Worm (Caenorhabditis elegans) whole organism, L1 larva: ENCODE measurements around the gene str-3.
A peak's percentile ranks its signal among the peaks of the same experiment; 100 is the strongest.

Experiments
- C16A3.4 ChIP-seq: fragments of 150-350 bp; optimal IDR thresholded peaks from 2 replicates; lab custom pipeline; 2014; ENCODE audit warnings: missing biosample characterization, missing genetic modification characterization
- F16B12.6 ChIP-seq: fragments of 150-350 bp; optimal IDR thresholded peaks from 2 replicates; lab custom pipeline; 2014; ENCODE audit warnings: missing biosample characterization, missing genetic modification characterization
- Y116A8C.19 ChIP-seq: sonication (generic microtip); optimal IDR thresholded peaks from 2 replicates; lab custom pipeline; 2016; ENCODE audit warnings: missing compliant biosample characterization, missing genetic modification characterization, borderline replicate concordance
- alr-1 ChIP-seq: fragments of 200-800 bp; sonication (Bioruptor generic); optimal IDR thresholded peaks from 2 replicates; lab custom pipeline; 2018; ENCODE audit warnings: borderline replicate concordance, mild to moderate bottlenecking, missing genetic modification characterization, missing compliant biosample characterization
- aly-2 ChIP-seq: fragments of 150-350 bp; optimal IDR thresholded peaks from 2 replicates; lab custom pipeline; 2014; ENCODE audit warnings: missing biosample characterization, missing genetic modification characterization
- blmp-1 ChIP-seq: fragments of 150-350 bp; optimal IDR thresholded peaks from 2 replicates; lab custom pipeline; 2014; ENCODE audit warnings: missing biosample characterization, missing genetic modification characterization
- ceh-8 ChIP-seq: fragments of 200-800 bp; sonication (Bioruptor generic); optimal IDR thresholded peaks from 2 replicates; lab custom pipeline; 2018; ENCODE audit warnings: mild to moderate bottlenecking, missing genetic modification characterization, moderate library complexity, missing compliant biosample characterization
- ceh-82 ChIP-seq, 3 experiments: fragments of 150-350 bp in 1 of 3; sonication (generic microtip) in 2 of 3; optimal IDR thresholded peaks; 2 replicates each; lab custom pipeline; 2014 to 2017; ENCODE audit warnings: missing biosample characterization in 3 of 3, missing genetic modification characterization in 3 of 3
- ceh-90 ChIP-seq: sonication (generic microtip); optimal IDR thresholded peaks from 2 replicates; lab custom pipeline; 2016; ENCODE audit warnings: missing genetic modification characterization, missing compliant biosample characterization
- ces-1 ChIP-seq: fragments of 150-350 bp; optimal IDR thresholded peaks from 2 replicates; lab custom pipeline; 2014; ENCODE audit warnings: missing biosample characterization, missing genetic modification reagents, missing genetic modification characterization
- dpl-1 ChIP-seq, 3 experiments: fragments of 150-350 bp in 2 of 3; sonication (generic microtip) in 1 of 3; optimal IDR thresholded peaks; 2 replicates each; lab custom pipeline; 2014 to 2017; ENCODE audit warnings: missing biosample characterization in 3 of 3, missing genetic modification characterization in 3 of 3, missing genetic modification reagents in 3 of 3
- egl-13 ChIP-seq: sonication (generic microtip); optimal IDR thresholded peaks from 2 replicates; lab custom pipeline; 2016; ENCODE audit warnings: missing genotype, missing genetic modification reagents, missing genetic modification characterization, missing compliant biosample characterization
- ets-5 ChIP-seq: fragments of 200-800 bp; sonication (Bioruptor generic); IDR thresholded peaks from 2 replicates; pipeline ENCODE4 v1.3.6; 2022; ENCODE audit warnings: missing genetic modification characterization, missing compliant biosample characterization
- fkh-10 ChIP-seq: sonication (generic microtip); optimal IDR thresholded peaks from 2 replicates; lab custom pipeline; 2017; ENCODE audit warnings: missing biosample characterization, missing genetic modification reagents, missing genetic modification characterization
- fkh-4 ChIP-seq: sonication (generic microtip); optimal IDR thresholded peaks from 2 replicates; lab custom pipeline; 2016; ENCODE audit warnings: missing compliant biosample characterization, missing genetic modification characterization, borderline replicate concordance
- fkh-8 ChIP-seq: sonication (generic microtip); optimal IDR thresholded peaks from 2 replicates; lab custom pipeline; 2016; ENCODE audit warnings: mild to moderate bottlenecking, missing genetic modification characterization, missing compliant biosample characterization
- fos-1 ChIP-seq: fragments of 150-350 bp; optimal IDR thresholded peaks from 2 replicates; lab custom pipeline; 2014; ENCODE audit warnings: missing biosample characterization, missing genetic modification characterization
- hlh-4 ChIP-seq: sonication (generic microtip); optimal IDR thresholded peaks from 2 replicates; lab custom pipeline; 2016; ENCODE audit warnings: mild to moderate bottlenecking, missing genetic modification characterization, missing compliant biosample characterization
- irx-1 ChIP-seq: sonication (generic microtip); optimal IDR thresholded peaks from 2 replicates; lab custom pipeline; 2016; ENCODE audit warnings: missing genetic modification characterization, missing compliant biosample characterization
- isw-1 ChIP-seq: fragments of 200-800 bp; sonication (Bioruptor generic); IDR thresholded peaks from 2 replicates; pipeline ENCODE4 v1.3.6; 2022; ENCODE audit warnings: missing genetic modification characterization, missing compliant biosample characterization
- jun-1 ChIP-seq: fragments of 150-350 bp; optimal IDR thresholded peaks from 2 replicates; lab custom pipeline; 2014; ENCODE audit warnings: missing biosample characterization, missing genetic modification reagents, missing genetic modification characterization
- lin-14 ChIP-seq: fragments of 200-800 bp; sonication (Bioruptor generic); optimal IDR thresholded peaks from 2 replicates; lab custom pipeline; 2018; ENCODE audit warnings: mild to moderate bottlenecking, missing genetic modification characterization, moderate library complexity, missing compliant biosample characterization
- lin-35 ChIP-seq, 2 experiments: fragments of 150-350 bp; optimal IDR thresholded peaks; 2 replicates each; lab custom pipeline; 2014; ENCODE audit warnings: missing biosample characterization in 2 of 2, missing genetic modification characterization in 2 of 2, missing genetic modification reagents in 2 of 2
- lsy-2 ChIP-seq, 2 experiments: fragments of 150-350 bp; optimal IDR thresholded peaks; 2 replicates each; lab custom pipeline; 2014; ENCODE audit warnings: missing biosample characterization in 2 of 2, missing genetic modification characterization in 2 of 2
- mab-9 ChIP-seq: fragments of 200-800 bp; sonication (Bioruptor generic); IDR thresholded peaks from 2 replicates; pipeline ENCODE4 v1.3.6; 2022; ENCODE audit warnings: missing genetic modification reagents, missing genetic modification characterization, missing compliant biosample characterization
- mef-2 ChIP-seq: fragments of 150-350 bp; optimal IDR thresholded peaks from 2 replicates; lab custom pipeline; 2014; ENCODE audit warnings: missing biosample characterization, missing genetic modification characterization
- mep-1 ChIP-seq: fragments of 150-350 bp; optimal IDR thresholded peaks from 2 replicates; lab custom pipeline; 2014; ENCODE audit warnings: missing biosample characterization, missing genetic modification characterization
- nhr-11 ChIP-seq: fragments of 150-350 bp; optimal IDR thresholded peaks from 2 replicates; lab custom pipeline; 2014; ENCODE audit warnings: missing biosample characterization, missing genetic modification characterization
- nhr-12 ChIP-seq: sonication (generic microtip); optimal IDR thresholded peaks from 2 replicates; lab custom pipeline; 2017; ENCODE audit warnings: missing biosample characterization, missing genetic modification characterization
- nhr-19 ChIP-seq: fragments of 200-800 bp; sonication (Bioruptor generic); conservative IDR thresholded peaks from 2 replicates; pipeline ENCODE4 v1.3.6; 2022; ENCODE audit warnings: missing genetic modification characterization, missing compliant biosample characterization
- nhr-47 ChIP-seq: sonication (generic microtip); optimal IDR thresholded peaks from 2 replicates; lab custom pipeline; 2016; ENCODE audit warnings: mild to moderate bottlenecking, missing genetic modification characterization, moderate library complexity, missing compliant biosample characterization
- nhr-71 ChIP-seq: sonication (generic microtip); optimal IDR thresholded peaks from 2 replicates; lab custom pipeline; 2016; ENCODE audit warnings: mild to moderate bottlenecking, missing genetic modification characterization, moderate library complexity, missing compliant biosample characterization
- nhr-76 ChIP-seq: sonication (generic microtip); optimal IDR thresholded peaks from 2 replicates; lab custom pipeline; 2017; ENCODE audit warnings: missing biosample characterization, missing genetic modification characterization
- nhr-77 ChIP-seq: fragments of 150-350 bp; optimal IDR thresholded peaks from 2 replicates; lab custom pipeline; 2014; ENCODE audit warnings: missing biosample characterization, missing genetic modification characterization
- nhr-84 ChIP-seq: sonication (generic microtip); optimal IDR thresholded peaks from 2 replicates; lab custom pipeline; 2017; ENCODE audit warnings: missing biosample characterization, missing genetic modification characterization
- pax-3 ChIP-seq: fragments of 200-800 bp; sonication (Bioruptor generic); optimal IDR thresholded peaks from 2 replicates; lab custom pipeline; 2018; ENCODE audit warnings: mild to moderate bottlenecking, missing genetic modification characterization, moderate library complexity, missing compliant biosample characterization
- pqm-1 ChIP-seq: sonication (generic microtip); optimal IDR thresholded peaks from 3 replicates; lab custom pipeline; 2017; ENCODE audit warnings: missing biosample characterization, missing genetic modification characterization
- rnt-1 ChIP-seq: sonication (generic microtip); optimal IDR thresholded peaks from 2 replicates; lab custom pipeline; 2016; ENCODE audit warnings: mild to moderate bottlenecking, missing genetic modification characterization, moderate library complexity, missing compliant biosample characterization
- snu-23 ChIP-seq: sonication (generic microtip); optimal IDR thresholded peaks from 2 replicates; lab custom pipeline; 2016; ENCODE audit warnings: missing genetic modification characterization, missing compliant biosample characterization
- sox-4 ChIP-seq: sonication (generic microtip); optimal IDR thresholded peaks from 2 replicates; lab custom pipeline; 2016; ENCODE audit warnings: missing genetic modification characterization, missing compliant biosample characterization
- sptf-1 ChIP-seq: fragments of 150-350 bp; optimal IDR thresholded peaks from 2 replicates; lab custom pipeline; 2014; ENCODE audit warnings: missing biosample characterization, missing genetic modification characterization
- sup-37 ChIP-seq: fragments of 200-800 bp; sonication (Bioruptor generic); optimal IDR thresholded peaks from 2 replicates; lab custom pipeline; 2018; ENCODE audit warnings: mild to moderate bottlenecking, missing genetic modification characterization, missing compliant biosample characterization
- tbx-2 ChIP-seq: sonication (generic microtip); optimal IDR thresholded peaks from 2 replicates; lab custom pipeline; 2016; ENCODE audit warnings: missing genetic modification characterization, missing compliant biosample characterization
- tlp-1 ChIP-seq: fragments of 150-350 bp; optimal IDR thresholded peaks from 2 replicates; lab custom pipeline; 2014; ENCODE audit warnings: missing biosample characterization, missing genetic modification characterization
- unc-130 ChIP-seq: fragments of 150-350 bp; optimal IDR thresholded peaks from 2 replicates; lab custom pipeline; 2017; ENCODE audit warnings: missing biosample characterization, missing genetic modification characterization, inconsistent platforms
- unc-30 ChIP-seq: sonication (generic microtip); optimal IDR thresholded peaks from 2 replicates; lab custom pipeline; 2017; ENCODE audit warnings: missing biosample characterization, missing genetic modification characterization
- vab-15 ChIP-seq: sonication (generic microtip); optimal IDR thresholded peaks from 2 replicates; lab custom pipeline; 2017; ENCODE audit warnings: missing genotype, mild to moderate bottlenecking, missing genetic modification characterization, missing compliant biosample characterization
- xbp-1 ChIP-seq: sonication (generic microtip); optimal IDR thresholded peaks from 2 replicates; lab custom pipeline; 2016; ENCODE audit warnings: missing genetic modification characterization, missing compliant biosample characterization
- ztf-4 ChIP-seq: fragments of 150-350 bp; optimal IDR thresholded peaks from 2 replicates; lab custom pipeline; 2014; ENCODE audit warnings: missing biosample characterization, missing genetic modification characterization

Gene str-3

ce11 chrIV:11110995-11111619, 10.9 kb upstream of the str-3 start, which contains the start of gene rps-5 (continued):
- no peak for TF ChIP-seq nhr-11 (tag; lab: Kevin White, UChicago)
- no peak for TF ChIP-seq egl-13 (tag; lab: Kevin White, UChicago)
- TF ChIP-seq mab-9 (GFP tag; lab: Robert Waterston, UW), result no peak
- TF ChIP-seq fkh-10 (GFP tag; lab: Kevin White, UChicago), result no peak
- TF ChIP-seq ceh-90, result no peak
- no peak for TF ChIP-seq ces-1 (GFP tag; lab: Kevin White, UChicago)
- TF ChIP-seq snu-23 (GFP tag; lab: Kevin White, UChicago), result peak; percentile 80
- no peak for TF ChIP-seq alr-1 (tag; lab: Kevin White, UChicago)
- peak; percentile 59 for TF ChIP-seq tbx-2
- TF ChIP-seq fkh-8 (tag; lab: Kevin White, UChicago), result peak; percentile 21
- TF ChIP-seq blmp-1 (tag; lab: Kevin White, UChicago), result peak; percentile 54
- TF ChIP-seq hlh-4, result no peak
- no peak for TF ChIP-seq F16B12.6 (tag; lab: Kevin White, UChicago)
- TF ChIP-seq nhr-71 (tag; lab: Kevin White, UChicago), result peak; percentile 80
- TF ChIP-seq lin-35 (GFP tag; optimal IDR thresholded peaks at IDR 0.05; lab: Kevin White, UChicago), result peak; percentile 80 to 92
- TF ChIP-seq nhr-77 (tag; lab: Kevin White, UChicago), result peak; percentile 36
- no peak for TF ChIP-seq sptf-1 (tag; lab: Kevin White, UChicago)
- peak; percentile 70 for TF ChIP-seq nhr-47
- TF ChIP-seq dpl-1 (GFP tag; optimal IDR thresholded peaks at IDR 0.05; lab: Kevin White, UChicago), result peak; percentile 78 to 85 (median 84)
- no peak for TF ChIP-seq ets-5 (GFP tag; lab: Robert Waterston, UW)
- peak; percentile 64 for TF ChIP-seq mep-1 (tag; lab: Kevin White, UChicago)
- peak; percentile 44 to 71 (median 59) for TF ChIP-seq ceh-82 (tag; optimal IDR thresholded peaks at IDR 0.05; lab: Kevin White, UChicago)
- TF ChIP-seq xbp-1 (tag; lab: Kevin White, UChicago), result peak; percentile 89
- TF ChIP-seq isw-1 (GFP tag; lab: Robert Waterston, UW), result peak; percentile 58
- TF ChIP-seq sox-4 (tag; lab: Kevin White, UChicago), result no peak
- TF ChIP-seq unc-30, result no peak
- no peak for TF ChIP-seq nhr-76 (tag; lab: Kevin White, UChicago)
- TF ChIP-seq mef-2, result no peak
- TF ChIP-seq lin-14, result peak; percentile 65
- no peak for TF ChIP-seq fkh-4 (tag; lab: Kevin White, UChicago)
- TF ChIP-seq vab-15 (tag; lab: Kevin White, UChicago), result no peak
- TF ChIP-seq ceh-8 (GFP tag; lab: Kevin White, UChicago), result no peak
- TF ChIP-seq rnt-1 (tag; lab: Kevin White, UChicago), result peak; percentile 63
- TF ChIP-seq tlp-1 (tag; lab: Kevin White, UChicago), result no peak
- TF ChIP-seq jun-1, result peak; percentile 43
- TF ChIP-seq pax-3, result no peak
- TF ChIP-seq irx-1 (tag; lab: Kevin White, UChicago), result peak; percentile 20
- TF ChIP-seq unc-130, result peak; percentile 34
- TF ChIP-seq C16A3.4 (tag; lab: Kevin White, UChicago), result peak; percentile 68
- no peak for TF ChIP-seq Y116A8C.19 (tag; lab: Kevin White, UChicago)
- TF ChIP-seq nhr-12 (tag; lab: Kevin White, UChicago), result no peak
- peak; percentile 52 for TF ChIP-seq fos-1 (tag; lab: Kevin White, UChicago)
- no peak for TF ChIP-seq pqm-1 (tag; lab: Kevin White, UChicago)

DNA sequence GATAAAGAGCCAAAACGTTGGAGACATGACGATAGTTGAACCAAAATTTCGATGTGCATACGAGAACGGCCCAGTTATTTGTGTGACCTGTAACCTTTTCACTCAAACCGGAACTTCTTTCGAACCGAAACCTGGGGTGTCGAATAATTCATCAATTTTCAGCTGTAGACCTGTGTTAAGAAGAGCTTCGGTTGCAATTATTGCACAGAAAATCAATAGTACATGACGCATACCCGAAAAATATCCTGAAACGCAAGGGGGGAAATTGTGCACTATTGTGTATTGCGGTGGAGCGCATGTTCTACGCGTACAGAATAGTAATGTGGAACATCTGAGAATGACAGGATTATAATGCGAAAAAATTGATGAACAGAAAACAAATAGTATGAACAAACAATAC, 9.6 kb upstream of the str-3 start, which contains the start of gene pigk-1:
Gene pigk-1, minus strand, starts transcription at position 248 of the 400 bp plus-strand sequence.
- TF ChIP-seq rnt-1 (tag; lab: Kevin White, UChicago), result no peak
- no peak for TF ChIP-seq sup-37
- TF ChIP-seq nhr-71 (tag; lab: Kevin White, UChicago), result peak; percentile 12
- peak; percentile 27 for TF ChIP-seq fos-1 (tag; lab: Kevin White, UChicago)
- TF ChIP-seq mab-9 (GFP tag; lab: Robert Waterston, UW), result no peak
- no peak for TF ChIP-seq nhr-84 (tag; lab: Kevin White, UChicago)
- peak in 1 of 2 experiments; percentile 37 for TF ChIP-seq lsy-2 (tag; optimal IDR thresholded peaks at IDR 0.05; lab: Kevin White, UChicago)
- TF ChIP-seq aly-2 (tag; lab: Kevin White, UChicago), result peak; percentile 7
- TF ChIP-seq ztf-4 (tag; lab: Kevin White, UChicago), result no peak
- no peak for TF ChIP-seq ces-1 (GFP tag; lab: Kevin White, UChicago)
- TF ChIP-seq lin-35 (GFP tag; optimal IDR thresholded peaks at IDR 0.05; lab: Kevin White, UChicago), result no peak
- 0 out of 2 replicates have a peak, but pooled peaks have one; percentile 6 for TF ChIP-seq nhr-19 (GFP tag; lab: Robert Waterston, UW)
